Worm (Caenorhabditis elegans): ENCODE data around the gene F14H8.4.

The F14H8.4 gene

ce11 chrV:15002184-15002690 is 21.4 kb upstream of the F14H8.4 start, which contains the start of the genes fib-1 and mut-15 (continued):
- TF ChIP-seq aptf-2 (GFP tag; conservative IDR thresholded peaks at IDR 0.05): peak; percentile 78
- TF ChIP-seq lsl-1 (GFP tag; optimal IDR thresholded peaks at IDR 0.05): peak; percentile 86
- TF ChIP-seq ztf-3 (GFP tag; optimal IDR thresholded peaks at IDR 0.05): no peak
- TF ChIP-seq zfh-2 (GFP tag; conservative IDR thresholded peaks at IDR 0.05): no peak
- TF ChIP-seq ztf-28 (GFP tag; IDR thresholded peaks at IDR 0.05): peak; percentile 95
- peak; percentile 76; the same call in 1 of the 2 replicates for TF ChIP-seq Y67H2A.10 (GFP tag; conservative IDR thresholded peaks at IDR 0.05)
- TF ChIP-seq let-526 (GFP tag; IDR thresholded peaks at IDR 0.05): 0 out of 2 replicates have a peak, but pooled peaks have one; percentile 61
- TF ChIP-seq lsy-27 (tag; optimal IDR thresholded peaks at IDR 0.05; ENCODE audit: borderline replicate concordance, insufficient read depth): no peak
- TF ChIP-seq tlf-1 (GFP tag; optimal IDR thresholded peaks at IDR 0.05): peak; percentile 80
- TF ChIP-seq tbp1 (GFP tag; optimal IDR thresholded peaks at IDR 0.05): peak; percentile 72
- peak; percentile 95 for TF ChIP-seq attf-5 (GFP tag; optimal IDR thresholded peaks at IDR 0.05)
- TF ChIP-seq Y53F4B.3 (GFP tag; IDR thresholded peaks at IDR 0.05): peak; percentile 27; the same call in 1 of the 2 replicates
- peak; percentile 84 for TF ChIP-seq madf-6 (GFP tag; IDR thresholded peaks at IDR 0.05)
- peak; percentile 88 for TF ChIP-seq ceh-91 (GFP tag; IDR thresholded peaks at IDR 0.05)
- peak; percentile 28 for TF ChIP-seq B0261.1 (tag; optimal IDR thresholded peaks at IDR 0.05)
- TF ChIP-seq mel-28 (tag; optimal IDR thresholded peaks at IDR 0.05; ENCODE audit: borderline replicate concordance): no peak
- TF ChIP-seq atf-7 (tag; optimal IDR thresholded peaks at IDR 0.05): peak; percentile 34
- no peak for TF ChIP-seq lag-1 (GFP tag; IDR thresholded peaks at IDR 0.05)
- no peak for TF ChIP-seq snpc-3.4 (tag; optimal IDR thresholded peaks at IDR 0.05)
- peak; percentile 41 for TF ChIP-seq somi-1 (GFP tag; optimal IDR thresholded peaks at IDR 0.05)
- TF ChIP-seq D2030.7 (GFP tag; IDR thresholded peaks at IDR 0.05): peak; percentile 93
- TF ChIP-seq attf-3 (GFP tag; conservative IDR thresholded peaks at IDR 0.05): peak; percentile 85
- peak; percentile 90 for TF ChIP-seq dox-1 (GFP tag; IDR thresholded peaks at IDR 0.05)
- peak in 1 of 2 experiments; percentile 52 for TF ChIP-seq let-607 (tag; optimal IDR thresholded peaks at IDR 0.05)
- peak in 2 of 3 experiments; percentile 48 to 80 for TF ChIP-seq lin-35 (GFP tag; optimal IDR thresholded peaks at IDR 0.05)
- peak; percentile 92 for TF ChIP-seq athp-1 (tag; optimal IDR thresholded peaks at IDR 0.05)
- TF ChIP-seq snpc-4 (GFP tag; optimal IDR thresholded peaks at IDR 0.05): peak; percentile 69
- TF ChIP-seq snpc-4 (tag; optimal IDR thresholded peaks at IDR 0.05): peak; percentile 66 to 83 (median 75)
- peak; percentile 47 for TF ChIP-seq xnd-1 (tag; optimal IDR thresholded peaks at IDR 0.05)
- peak; percentile 72 for TF ChIP-seq unc-130 (GFP tag; optimal IDR thresholded peaks at IDR 0.05)
- TF ChIP-seq T07F8.4 (tag; optimal IDR thresholded peaks at IDR 0.05): no peak
- TF ChIP-seq Y53G8AR.9 (GFP tag; conservative IDR thresholded peaks at IDR 0.05): peak; percentile 82
- TF ChIP-seq bed-2 (GFP tag; IDR thresholded peaks at IDR 0.05): peak; percentile 66; the same call in 1 of the 2 replicates
- no peak for TF ChIP-seq ztf-22 (GFP tag; optimal IDR thresholded peaks at IDR 0.05)
- TF ChIP-seq chd-7 (tag; optimal IDR thresholded peaks at IDR 0.05): peak; percentile 13
- no peak for TF ChIP-seq ztf-6 (GFP tag; IDR thresholded peaks at IDR 0.05)
- peak; percentile 86 for TF ChIP-seq rcor-1 (GFP tag; IDR thresholded peaks at IDR 0.05)
- TF ChIP-seq aptf-3 (GFP tag; IDR thresholded peaks at IDR 0.05): no peak
- no peak for TF ChIP-seq nhr-120 (GFP tag; IDR thresholded peaks at IDR 0.05)
- no peak for TF ChIP-seq cebp-2 (GFP tag; IDR thresholded peaks at IDR 0.05)
- peak; percentile 99 for TF ChIP-seq mcd-1 (GFP tag; IDR thresholded peaks at IDR 0.05)
- peak; percentile 71; the same call in 1 of the 2 replicates for TF ChIP-seq Y95B8A.8 (GFP tag; IDR thresholded peaks at IDR 0.05)
- no peak for TF ChIP-seq hmg-20 (GFP tag; IDR thresholded peaks at IDR 0.05)
- TF ChIP-seq unc-62 (GFP tag; optimal IDR thresholded peaks at IDR 0.05): no peak
- peak; percentile 46; the same call in 1 of the 2 replicates for TF ChIP-seq cebp-1 (GFP tag; IDR thresholded peaks at IDR 0.05)
- peak; percentile 84 for TF ChIP-seq cebp-1 (tag; optimal IDR thresholded peaks at IDR 0.05)
- no peak for TF ChIP-seq C17E4.6 (GFP tag; IDR thresholded peaks at IDR 0.05)
- no peak for TF ChIP-seq F10E7.11 (tag; optimal IDR thresholded peaks at IDR 0.05)
